Worm (Caenorhabditis elegans) whole organism, L2 larva: ENCODE measurements around the gene aps-2.

Source experiments
- R02D3.7 ChIP-seq: fragments of 150-350 bp; optimal IDR thresholded peaks from 2 replicates; lab custom pipeline; 2014; ENCODE audit warnings: missing biosample characterization, missing genetic modification characterization
- aly-2 ChIP-seq: fragments of 150-350 bp; optimal IDR thresholded peaks from 2 replicates; lab custom pipeline; 2014; ENCODE audit warnings: missing biosample characterization, missing genetic modification characterization
- ama-1 ChIP-seq: fragments of 150-350 bp; optimal IDR thresholded peaks from 2 replicates; lab custom pipeline; 2018; ENCODE audit warnings: inconsistent platforms
- nhr-11 ChIP-seq: fragments of 150-350 bp; optimal IDR thresholded peaks from 2 replicates; lab custom pipeline; 2014; ENCODE audit warnings: missing biosample characterization, missing genetic modification characterization
- nhr-237 ChIP-seq: fragments of 150-350 bp; optimal IDR thresholded peaks from 2 replicates; lab custom pipeline; 2014; ENCODE audit warnings: missing biosample characterization, missing genetic modification characterization
- skn-1 ChIP-seq: sonication (generic microtip); optimal IDR thresholded peaks from 2 replicates; lab custom pipeline; 2017; ENCODE audit warnings: missing biosample characterization, missing genetic modification characterization
- snpc-4 ChIP-seq: fragments of 150-350 bp; optimal IDR thresholded peaks from 2 replicates; lab custom pipeline; 2014; ENCODE audit warnings: missing biosample characterization, missing genetic modification characterization
- unc-39 ChIP-seq: fragments of 150-350 bp; optimal IDR thresholded peaks from 2 replicates; lab custom pipeline; 2014; ENCODE audit warnings: missing biosample characterization, missing genetic modification characterization

- TF ChIP-seq unc-39 (tag; lab: Kevin White, UChicago) (no peak), snpc-4 (tag; lab: Kevin White, UChicago) (no peak), nhr-237 (no peak), nhr-11 (tag; lab: Kevin White, UChicago) (no peak), skn-1 (no peak), ama-1 (lab: Kevin White, UChicago) (no peak), aly-2 (tag; lab: Kevin White, UChicago) (no peak), R02D3.7 (tag; lab: Kevin White, UChicago) (no peak)
Measured at ce11 chrX:4453101-4453500, 5.0 kb upstream of the aps-2 start.
